Worm (Caenorhabditis elegans) whole organism, mixed stage, embryonic: ENCODE results near the gene sec-61.A.
A peak's percentile ranks its signal among the peaks of the same experiment; 100 is the strongest.

Experiments
- M03D4.4 ChIP-seq: sonication (generic microtip); optimal IDR thresholded peaks from 2 replicates; lab custom pipeline; 2017; ENCODE audit warnings: mild to moderate bottlenecking, missing genetic modification characterization, missing compliant biosample characterization
- bed-3 ChIP-seq: fragments of 200-800 bp; sonication (Bioruptor generic); optimal IDR thresholded peaks from 3 replicates; lab custom pipeline; 2018; ENCODE audit warnings: mild to moderate bottlenecking, missing genetic modification characterization, moderate library complexity, missing compliant biosample characterization
- blmp-1 ChIP-seq: fragments of 150-350 bp; optimal IDR thresholded peaks from 2 replicates; lab custom pipeline; 2014; ENCODE audit warnings: missing biosample characterization, missing genetic modification characterization
- ceh-39 ChIP-seq: fragments of 150-350 bp; optimal IDR thresholded peaks from 2 replicates; lab custom pipeline; 2014; ENCODE audit warnings: missing biosample characterization, missing genetic modification characterization
- ceh-43 ChIP-seq: fragments of 200-800 bp; sonication (Bioruptor generic); optimal IDR thresholded peaks from 2 replicates; lab custom pipeline; 2018; ENCODE audit warnings: mild to moderate bottlenecking, missing genetic modification characterization, moderate library complexity, missing compliant biosample characterization
- ces-1 ChIP-seq: fragments of 150-350 bp; optimal IDR thresholded peaks from 2 replicates; lab custom pipeline; 2014; ENCODE audit warnings: missing biosample characterization, missing genetic modification reagents, missing genetic modification characterization
- cnd-1 ChIP-seq: fragments of 200-800 bp; sonication (Bioruptor generic); optimal IDR thresholded peaks from 2 replicates; lab custom pipeline; 2018; ENCODE audit warnings: mild to moderate bottlenecking, missing genetic modification characterization, missing compliant biosample characterization
- drap-1 ChIP-seq: fragments of 200-800 bp; sonication (Bioruptor generic); optimal IDR thresholded peaks from 3 replicates; lab custom pipeline; 2018; ENCODE audit warnings: mild to moderate bottlenecking, missing genetic modification characterization, missing compliant biosample characterization
- elt-1 ChIP-seq: sonication (generic microtip); optimal IDR thresholded peaks from 2 replicates; lab custom pipeline; 2017; ENCODE audit warnings: missing genetic modification characterization, mild to moderate bottlenecking, missing compliant biosample characterization, antibody characterized with exemption, moderate library complexity, borderline replicate concordance; ENCODE audit not compliant: insufficient read depth
- elt-3 ChIP-seq: fragments of 150-350 bp; optimal IDR thresholded peaks from 2 replicates; lab custom pipeline; 2014; ENCODE audit warnings: missing biosample characterization, missing genetic modification characterization
- flh-1 ChIP-seq: fragments of 200-800 bp; sonication (Bioruptor generic); optimal IDR thresholded peaks from 2 replicates; lab custom pipeline; 2018; ENCODE audit warnings: mild to moderate bottlenecking, missing genetic modification characterization, moderate library complexity, missing compliant biosample characterization
- ham-2 ChIP-seq: fragments of 200-800 bp; sonication (Bioruptor generic); optimal IDR thresholded peaks from 2 replicates; lab custom pipeline; 2018; ENCODE audit warnings: mild to moderate bottlenecking, missing genetic modification characterization, missing compliant biosample characterization
- hlh-1 ChIP-seq: fragments of 150-350 bp; optimal IDR thresholded peaks from 2 replicates; lab custom pipeline; 2014; ENCODE audit warnings: missing biosample characterization, missing genetic modification reagents, missing genetic modification characterization
- lin-13 ChIP-seq: fragments of 150-350 bp; optimal IDR thresholded peaks from 2 replicates; lab custom pipeline; 2014; ENCODE audit warnings: missing biosample characterization, missing genetic modification characterization
- lin-32 ChIP-seq: fragments of 200-800 bp; sonication (Bioruptor generic); optimal IDR thresholded peaks from 2 replicates; lab custom pipeline; 2018; ENCODE audit warnings: mild to moderate bottlenecking, missing genetic modification characterization, missing compliant biosample characterization
- lsy-2 ChIP-seq: fragments of 150-350 bp; optimal IDR thresholded peaks from 2 replicates; lab custom pipeline; 2014; ENCODE audit warnings: missing biosample characterization, missing genetic modification characterization
- mab-5 ChIP-seq: fragments of 150-350 bp; optimal IDR thresholded peaks from 2 replicates; lab custom pipeline; 2014; ENCODE audit warnings: missing biosample characterization, missing genetic modification characterization
- mep-1 ChIP-seq: fragments of 150-350 bp; optimal IDR thresholded peaks from 2 replicates; lab custom pipeline; 2017; ENCODE audit warnings: missing biosample characterization, missing genetic modification reagents, missing genetic modification characterization, inconsistent platforms
- mls-2 ChIP-seq: sonication (generic microtip); optimal IDR thresholded peaks from 2 replicates; lab custom pipeline; 2016; ENCODE audit warnings: mild to moderate bottlenecking, missing genetic modification characterization, moderate library complexity, missing compliant biosample characterization
- nhr-2 ChIP-seq: fragments of 150-350 bp; optimal IDR thresholded peaks from 2 replicates; lab custom pipeline; 2014; ENCODE audit warnings: missing biosample characterization, missing genetic modification characterization
- nhr-237 ChIP-seq: fragments of 150-350 bp; optimal IDR thresholded peaks from 2 replicates; lab custom pipeline; 2014; ENCODE audit warnings: missing biosample characterization, missing genetic modification characterization
- nhr-28 ChIP-seq: fragments of 150-350 bp; optimal IDR thresholded peaks from 2 replicates; lab custom pipeline; 2014; ENCODE audit warnings: missing biosample characterization, missing genetic modification characterization
- nhr-76 ChIP-seq: sonication (generic microtip); optimal IDR thresholded peaks from 2 replicates; lab custom pipeline; 2017; ENCODE audit warnings: missing biosample characterization, missing genetic modification characterization
- pha-4 ChIP-seq: fragments of 150-350 bp; optimal IDR thresholded peaks from 2 replicates; lab custom pipeline; 2018; ENCODE audit warnings: missing biosample characterization, missing genetic modification reagents, missing genetic modification characterization
- sem-2 ChIP-seq: fragments of 200-800 bp; sonication (Bioruptor generic); optimal IDR thresholded peaks from 2 replicates; lab custom pipeline; 2018; ENCODE audit warnings: mild to moderate bottlenecking, missing genetic modification characterization, missing compliant biosample characterization
- snpc-4 ChIP-seq: fragments of 150-350 bp; optimal IDR thresholded peaks from 2 replicates; lab custom pipeline; 2014; ENCODE audit warnings: missing biosample characterization, missing genetic modification characterization
- sptf-1 ChIP-seq: sonication (generic microtip); optimal IDR thresholded peaks from 2 replicates; lab custom pipeline; 2017; ENCODE audit warnings: mild to moderate bottlenecking, missing genetic modification characterization, moderate library complexity, missing compliant biosample characterization
- tbx-8 ChIP-seq: fragments of 200-800 bp; sonication (Bioruptor generic); optimal IDR thresholded peaks from 2 replicates; lab custom pipeline; 2018; ENCODE audit warnings: mild to moderate bottlenecking, missing genetic modification characterization, moderate library complexity, missing compliant biosample characterization
- unc-120 ChIP-seq: sonication (generic microtip); optimal IDR thresholded peaks from 2 replicates; lab custom pipeline; 2017; ENCODE audit warnings: missing genetic modification characterization, missing compliant biosample characterization; ENCODE audit not compliant: poor library complexity, severe bottlenecking
- unc-39 ChIP-seq: fragments of 150-350 bp; optimal IDR thresholded peaks from 2 replicates; lab custom pipeline; 2014; ENCODE audit warnings: missing biosample characterization, missing genetic modification characterization
- unc-62 ChIP-seq: fragments of 150-350 bp; optimal IDR thresholded peaks from 2 replicates; lab custom pipeline; 2014; ENCODE audit warnings: missing biosample characterization, missing genetic modification reagents, missing genetic modification characterization
- zip-8 ChIP-seq: fragments of 150-350 bp; optimal IDR thresholded peaks from 2 replicates; lab custom pipeline; 2014; ENCODE audit warnings: missing biosample characterization, missing genetic modification characterization
- ztf-11 ChIP-seq: fragments of 150-350 bp; optimal IDR thresholded peaks from 2 replicates; lab custom pipeline; 2014; ENCODE audit warnings: missing biosample characterization, missing genetic modification characterization

The sec-61.A gene

ce11 chrIV:14833537-14833936, 8.5 kb upstream of the sec-61.A start:
- TF ChIP-seq sptf-1 (tag; lab: Kevin White, UChicago) (peak; percentile 15), ztf-11 (tag; lab: Kevin White, UChicago) (no peak)

- TF ChIP-seq flh-1 (GFP tag; lab: Kevin White, UChicago) (no peak), lsy-2 (tag; lab: Kevin White, UChicago) (no peak), elt-1 (tag; lab: Kevin White, UChicago) (no peak), zip-8 (tag; lab: Kevin White, UChicago) (no peak), ces-1 (GFP tag; lab: Kevin White, UChicago) (no peak), unc-62 (GFP tag; lab: Kevin White, UChicago) (no peak), bed-3 (no peak), cnd-1 (tag; lab: Kevin White, UChicago) (no peak), hlh-1 (tag; lab: Kevin White, UChicago) (no peak), nhr-237 (tag; lab: Kevin White, UChicago) (no peak), pha-4 (no peak), unc-120 (tag; lab: Kevin White, UChicago) (no peak), ceh-39 (tag; lab: Kevin White, UChicago) (no peak)
These were observed 4.0 kb upstream of the sec-61.A start, which contains the start of gene hhat-2 for ce11 chrIV:14829026-14829425. Gene hhat-2 (minus strand): TSS chrIV:14829126.

ce11 chrIV:14828218-14828617, 3.2 kb upstream of the sec-61.A start:
- TF ChIP-seq blmp-1 (tag; lab: Kevin White, UChicago) (no peak), lsy-2 (tag; lab: Kevin White, UChicago) (no peak), flh-1 (GFP tag; lab: Kevin White, UChicago) (no peak), tbx-8 (GFP tag; lab: Kevin White, UChicago) (no peak), sem-2 (no peak), ceh-39 (tag; lab: Kevin White, UChicago) (no peak), lin-13 (no peak), drap-1 (GFP tag; lab: Kevin White, UChicago) (no peak), unc-39 (no peak), cnd-1 (tag; lab: Kevin White, UChicago) (no peak), nhr-76 (tag; lab: Kevin White, UChicago) (no peak), ces-1 (GFP tag; lab: Kevin White, UChicago) (no peak), mls-2 (no peak), mep-1 (tag; lab: Kevin White, UChicago) (no peak), pha-4 (no peak), lin-32 (GFP tag; lab: Kevin White, UChicago) (no peak), unc-120 (tag; lab: Kevin White, UChicago) (no peak)

- TF ChIP-seq ces-1 (GFP tag; lab: Kevin White, UChicago): no peak
- no peak for TF ChIP-seq ham-2 (GFP tag; lab: Kevin White, UChicago)
- TF ChIP-seq ceh-43 (GFP tag; lab: Kevin White, UChicago): no peak
- TF ChIP-seq lsy-2 (tag; lab: Kevin White, UChicago): no peak
- TF ChIP-seq, all 35 proteins: peak for 0
These were observed 1.2 kb upstream of the sec-61.A start for ce11 chrIV:14826151-14826757.

ce11 chrIV:14825379-14825778, 315 bp upstream of the sec-61.A start, which contains the start of gene rps-18:
Gene rps-18 (plus strand): TSS chrIV:14825679.
- TF ChIP-seq mab-5 (tag; lab: Kevin White, UChicago): no peak

- TF ChIP-seq pha-4 (no peak), sptf-1 (tag; lab: Kevin White, UChicago) (no peak), snpc-4 (tag; lab: Kevin White, UChicago) (no peak), unc-39 (no peak), mep-1 (tag; lab: Kevin White, UChicago) (no peak), mls-2 (no peak), lin-32 (GFP tag; lab: Kevin White, UChicago) (no peak), M03D4.4 (tag; lab: Kevin White, UChicago) (no peak), unc-62 (GFP tag; lab: Kevin White, UChicago) (no peak), elt-3 (tag; lab: Kevin White, UChicago) (no peak), tbx-8 (GFP tag; lab: Kevin White, UChicago) (no peak), ham-2 (GFP tag; lab: Kevin White, UChicago) (no peak), nhr-2 (tag; lab: Kevin White, UChicago) (no peak), elt-1 (tag; lab: Kevin White, UChicago) (no peak), ceh-39 (tag; lab: Kevin White, UChicago) (no peak), zip-8 (tag; lab: Kevin White, UChicago) (no peak), nhr-28 (no peak), blmp-1 (tag; lab: Kevin White, UChicago) (no peak), mab-5 (tag; lab: Kevin White, UChicago) (no peak), unc-120 (tag; lab: Kevin White, UChicago) (no peak)
These were observed 863 bp downstream of the sec-61.A start for ce11 chrIV:14824201-14824600.
